Worm (Caenorhabditis elegans): ENCODE results near the gene jnk-1.

jnk-1 gene

DNA sequence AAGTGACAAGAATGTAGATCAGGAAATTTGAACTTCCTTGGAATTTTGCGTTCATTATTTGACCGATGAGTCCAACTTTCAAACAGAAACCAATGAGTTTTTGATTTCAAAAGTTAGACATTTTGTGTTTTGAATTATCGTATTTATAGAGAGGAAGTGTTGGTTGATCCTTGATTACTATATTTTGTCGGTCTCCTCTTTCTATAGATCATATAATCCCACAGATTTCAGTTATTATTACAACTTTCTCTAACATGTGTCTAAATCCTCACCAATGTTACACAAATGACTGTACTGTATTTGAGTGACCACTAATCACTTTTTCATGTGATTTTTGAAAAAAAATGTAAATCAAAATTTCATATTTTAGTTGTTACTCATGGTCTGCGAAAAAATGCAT lies 7.1 kb downstream of the jnk-1 start, which contains the start of gene B0478.3:
Gene B0478.3 (minus strand): TSS at position 101 of the 400 bp plus-strand sequence.
- no peak for TF ChIP-seq zag-1 (tag; optimal IDR thresholded peaks at IDR 0.05)

ce11 chrIV:6965192-6965591 lies 7.8 kb downstream of the jnk-1 start, which contains the start of gene ZK381.2:
Gene ZK381.2 (plus strand): TSS chrIV:6965492.
- TF ChIP-seq lin-39 (tag; optimal IDR thresholded peaks at IDR 0.05) = no peak

ce11 chrIV:6970271-6970670 lies 12.8 kb downstream of the jnk-1 start, which contains the start of gene ZK381.8:
Gene ZK381.8 (minus strand): TSS chrIV:6970371.
- TF ChIP-seq egl-27 (tag; optimal IDR thresholded peaks at IDR 0.05) (no peak), peb-1 (tag; optimal IDR thresholded peaks at IDR 0.05) (no peak), F13H6.1 (tag; optimal IDR thresholded peaks at IDR 0.05) (no peak), lin-11 (tag; optimal IDR thresholded peaks at IDR 0.05) (no peak), nhr-77 (tag; optimal IDR thresholded peaks at IDR 0.05) (no peak), nhr-23 (tag; optimal IDR thresholded peaks at IDR 0.05) (no peak), ama-1 (optimal IDR thresholded peaks at IDR 0.05) (no peak), ceh-16 (tag; optimal IDR thresholded peaks at IDR 0.05) (no peak), mab-5 (tag; optimal IDR thresholded peaks at IDR 0.05) (no peak), nhr-25 (tag; optimal IDR thresholded peaks at IDR 0.05) (no peak), skn-1 (tag; optimal IDR thresholded peaks at IDR 0.05) (no peak), nhr-6 (tag; optimal IDR thresholded peaks at IDR 0.05) (no peak), lsy-2 (tag; optimal IDR thresholded peaks at IDR 0.05) (no peak), elt-3 (tag; optimal IDR thresholded peaks at IDR 0.05) (no peak), aly-2 (tag; optimal IDR thresholded peaks at IDR 0.05) (no peak), nhr-21 (tag; optimal IDR thresholded peaks at IDR 0.05) (no peak), fos-1 (tag; optimal IDR thresholded peaks at IDR 0.05) (no peak)

DNA sequence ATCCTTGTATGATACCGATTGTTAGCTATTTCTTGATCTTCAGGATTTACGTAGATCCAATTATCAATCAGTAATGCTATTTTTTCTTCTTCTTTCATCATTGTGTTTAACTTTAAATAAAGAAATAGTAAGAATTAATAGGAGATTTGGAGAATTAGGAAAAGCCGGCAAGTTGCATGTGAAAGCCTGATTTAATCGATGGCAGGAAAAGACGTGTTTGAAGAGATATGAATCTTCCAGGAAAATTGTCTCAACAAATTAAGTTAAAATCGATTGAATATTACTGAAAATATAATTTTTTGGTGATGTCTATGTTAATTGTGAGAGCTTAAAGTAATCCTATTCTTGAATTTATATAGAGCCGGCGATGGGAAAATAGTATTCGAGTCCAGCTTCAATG lies 13.8 kb downstream of the jnk-1 start, which contains the start of gene ZK381.62:
Gene ZK381.62 (minus strand): TSS at position 101 of the 400 bp plus-strand sequence.
- no peak for TF ChIP-seq skn-1 (tag; optimal IDR thresholded peaks at IDR 0.05)
- no peak for TF ChIP-seq nhr-6 (tag; optimal IDR thresholded peaks at IDR 0.05)
- TF ChIP-seq ztf-1 (GFP tag; conservative IDR thresholded peaks at IDR 0.05) = no peak
- no peak for TF ChIP-seq fos-1 (tag; optimal IDR thresholded peaks at IDR 0.05)
- TF ChIP-seq nhr-129 (tag; optimal IDR thresholded peaks at IDR 0.05) = no peak
- TF ChIP-seq ztf-11 (tag; optimal IDR thresholded peaks at IDR 0.05) = no peak
- no peak for TF ChIP-seq ceh-16 (tag; optimal IDR thresholded peaks at IDR 0.05)
- TF ChIP-seq C34F6.9 (tag; optimal IDR thresholded peaks at IDR 0.05) = no peak
- no peak for TF ChIP-seq gmeb-1 (tag; optimal IDR thresholded peaks at IDR 0.05)
- no peak for TF ChIP-seq elt-3 (tag; optimal IDR thresholded peaks at IDR 0.05)
- TF ChIP-seq nhr-237 (tag; optimal IDR thresholded peaks at IDR 0.05) = no peak
- no peak for TF ChIP-seq mdl-1 (tag; optimal IDR thresholded peaks at IDR 0.05)
- TF ChIP-seq lin-39 (tag; optimal IDR thresholded peaks at IDR 0.05) = no peak
- TF ChIP-seq nhr-10 (tag; optimal IDR thresholded peaks at IDR 0.05) = no peak
- no peak for TF ChIP-seq F13H6.1 (tag; optimal IDR thresholded peaks at IDR 0.05)
- no peak for TF ChIP-seq mab-5 (tag; optimal IDR thresholded peaks at IDR 0.05)
- TF ChIP-seq aly-2 (tag; optimal IDR thresholded peaks at IDR 0.05) = no peak
- TF ChIP-seq R02D3.7 (tag; optimal IDR thresholded peaks at IDR 0.05) = no peak

ce11 chrIV:6972427-6972826 lies 15.0 kb downstream of the jnk-1 start, which contains the start of gene nhr-249:
Gene nhr-249 (minus strand): TSS chrIV:6972527.
- TF ChIP-seq mbf-1 (tag; optimal IDR thresholded peaks at IDR 0.05) = no peak
- TF ChIP-seq nhr-237 (tag; optimal IDR thresholded peaks at IDR 0.05) = no peak
- TF ChIP-seq ama-1 (optimal IDR thresholded peaks at IDR 0.05) = no peak
- no peak for TF ChIP-seq egl-27 (tag; optimal IDR thresholded peaks at IDR 0.05)
- TF ChIP-seq nhr-77 (tag; optimal IDR thresholded peaks at IDR 0.05) = no peak
- TF ChIP-seq R02D3.7 (tag; optimal IDR thresholded peaks at IDR 0.05) = no peak
- no peak for TF ChIP-seq nhr-6 (tag; optimal IDR thresholded peaks at IDR 0.05)
- no peak for TF ChIP-seq lsy-2 (tag; optimal IDR thresholded peaks at IDR 0.05)
- no peak for TF ChIP-seq sma-9 (GFP tag; optimal IDR thresholded peaks at IDR 0.05)
- no peak for TF ChIP-seq sma-9 (tag; optimal IDR thresholded peaks at IDR 0.05)

DNA sequence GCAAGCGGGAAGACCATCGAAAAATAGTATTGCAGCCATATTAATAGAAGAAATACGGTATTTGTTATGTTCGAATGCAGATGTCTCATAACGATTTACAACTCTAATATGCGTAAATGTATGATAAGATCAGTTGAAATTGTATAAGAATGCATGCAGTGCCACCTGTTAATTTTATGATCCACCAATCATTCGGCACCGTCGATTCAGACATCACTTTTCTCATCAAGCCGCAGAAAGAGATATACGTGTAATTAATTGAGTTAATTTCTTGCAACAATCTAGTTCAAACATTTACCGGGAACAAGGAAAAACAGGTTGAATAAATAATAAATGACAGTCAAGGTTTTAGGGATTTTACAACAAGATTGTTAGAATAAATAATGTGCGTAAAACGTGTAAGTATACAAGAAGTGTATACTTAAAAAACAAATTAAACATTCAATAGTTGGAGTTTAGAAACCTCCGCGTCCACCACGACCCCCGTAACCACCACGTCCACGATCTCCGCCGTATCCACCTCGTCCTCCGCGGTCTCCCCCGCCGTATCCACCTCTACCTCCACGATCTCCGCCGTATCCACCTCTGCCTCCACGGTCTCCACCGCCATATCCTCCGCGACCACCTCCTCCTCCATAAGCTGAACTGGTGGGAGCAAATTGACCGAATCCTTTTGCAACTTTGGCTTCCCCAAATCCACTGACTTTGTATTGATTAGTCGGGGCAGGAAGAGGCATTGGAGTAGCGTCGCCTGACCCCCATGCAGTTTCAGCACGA lies 16.9 kb downstream of the jnk-1 start:
- TF ChIP-seq alr-1 (tag; optimal IDR thresholded peaks at IDR 0.05) = no peak
- TF ChIP-seq mdl-1 (tag; optimal IDR thresholded peaks at IDR 0.05) = no peak
- no peak for TF ChIP-seq skn-1 (tag; optimal IDR thresholded peaks at IDR 0.05)
- no peak for TF ChIP-seq unc-39 (tag; optimal IDR thresholded peaks at IDR 0.05)
- no peak for TF ChIP-seq fos-1 (tag; optimal IDR thresholded peaks at IDR 0.05)
- no peak for TF ChIP-seq lin-13 (GFP tag; optimal IDR thresholded peaks at IDR 0.05)
- no peak for TF ChIP-seq ceh-16 (tag; optimal IDR thresholded peaks at IDR 0.05)
- no peak for TF ChIP-seq dmd-4 (tag; optimal IDR thresholded peaks at IDR 0.05)
